Worm (Caenorhabditis elegans) whole organism, L2 larva: ENCODE data around the gene nhr-110.

Experiments
- R02D3.7 ChIP-seq: fragments of 150-350 bp; optimal IDR thresholded peaks from 2 replicates; lab custom pipeline; 2014; ENCODE audit warnings: missing biosample characterization, missing genetic modification characterization
- ceh-82 ChIP-seq: fragments of 150-350 bp; optimal IDR thresholded peaks from 2 replicates; lab custom pipeline; 2014; ENCODE audit warnings: missing biosample characterization, missing genetic modification characterization
- elt-3 ChIP-seq: sonication (generic microtip); optimal IDR thresholded peaks from 2 replicates; lab custom pipeline; 2017; ENCODE audit warnings: missing biosample characterization, missing genetic modification characterization
- nhr-11 ChIP-seq: fragments of 150-350 bp; optimal IDR thresholded peaks from 2 replicates; lab custom pipeline; 2014; ENCODE audit warnings: missing biosample characterization, missing genetic modification characterization
- nhr-23 ChIP-seq: fragments of 150-350 bp; optimal IDR thresholded peaks from 2 replicates; lab custom pipeline; 2014; ENCODE audit warnings: missing biosample characterization, missing genetic modification reagents, missing genetic modification characterization
- unc-39 ChIP-seq: fragments of 150-350 bp; optimal IDR thresholded peaks from 2 replicates; lab custom pipeline; 2014; ENCODE audit warnings: missing biosample characterization, missing genetic modification characterization
- unc-55 ChIP-seq: fragments of 150-350 bp; sonication (generic microtip); optimal IDR thresholded peaks from 3 replicates; lab custom pipeline; 2014; ENCODE audit warnings: missing biosample characterization, missing genetic modification reagents, missing genetic modification characterization
- unc-62 ChIP-seq: fragments of 150-350 bp; optimal IDR thresholded peaks from 2 replicates; lab custom pipeline; 2014; ENCODE audit warnings: missing biosample characterization, missing genetic modification reagents, missing genetic modification characterization
- zag-1 ChIP-seq: fragments of 150-350 bp; optimal IDR thresholded peaks from 2 replicates; lab custom pipeline; 2014; ENCODE audit warnings: missing biosample characterization, missing genetic modification characterization

DNA sequence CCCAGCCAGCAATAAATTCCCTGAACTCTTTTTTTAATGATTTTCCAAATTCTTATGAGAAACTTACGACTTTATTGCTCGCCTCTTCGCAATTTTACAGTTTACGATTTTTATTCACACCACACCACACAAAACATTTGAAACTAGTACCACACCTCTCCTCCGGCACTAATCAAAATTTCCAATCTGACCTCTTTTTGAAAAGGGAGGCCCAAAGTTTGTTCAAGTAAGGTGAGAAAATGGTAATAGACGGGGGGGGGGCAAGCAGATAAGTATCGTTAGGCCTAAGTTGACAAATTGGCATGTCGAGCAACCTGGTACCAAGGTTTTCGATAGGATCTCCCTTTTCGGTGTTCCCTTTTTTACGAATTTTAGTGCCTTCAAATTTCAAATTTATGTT, 44.5 kb downstream of the nhr-110 start:
- TF ChIP-seq unc-55 (no peak), elt-3 (tag; lab: Kevin White, UChicago) (no peak), zag-1 (tag; lab: Kevin White, UChicago) (no peak), nhr-11 (tag; lab: Kevin White, UChicago) (no peak), nhr-23 (tag; lab: Kevin White, UChicago) (no peak), unc-62 (GFP tag; lab: Kevin White, UChicago) (no peak), R02D3.7 (tag; lab: Kevin White, UChicago) (no peak), ceh-82 (tag; lab: Kevin White, UChicago) (no peak), unc-39 (tag; lab: Kevin White, UChicago) (no peak)
